Worm (Caenorhabditis elegans) whole organism, L1 larva: ENCODE data around the gene sra-14.

Source experiments
- C04F5.9 ChIP-seq: sonication (generic microtip); optimal IDR thresholded peaks from 2 replicates; lab custom pipeline; 2016; ENCODE audit warnings: missing genetic modification characterization, missing compliant biosample characterization
- C34B4.2 ChIP-seq: sonication (generic microtip); optimal IDR thresholded peaks from 2 replicates; lab custom pipeline; 2017; ENCODE audit warnings: mild to moderate bottlenecking, missing genetic modification characterization, missing compliant biosample characterization
- F16B12.6 ChIP-seq: fragments of 150-350 bp; optimal IDR thresholded peaks from 2 replicates; lab custom pipeline; 2014; ENCODE audit warnings: missing biosample characterization, missing genetic modification characterization
- Y116A8C.19 ChIP-seq: sonication (generic microtip); optimal IDR thresholded peaks from 2 replicates; lab custom pipeline; 2016; ENCODE audit warnings: missing compliant biosample characterization, missing genetic modification characterization, borderline replicate concordance
- aha-1 ChIP-seq: fragments of 150-350 bp; optimal IDR thresholded peaks from 2 replicates; lab custom pipeline; 2014; ENCODE audit warnings: missing biosample characterization, missing genetic modification characterization
- blmp-1 ChIP-seq: fragments of 150-350 bp; optimal IDR thresholded peaks from 2 replicates; lab custom pipeline; 2014; ENCODE audit warnings: missing biosample characterization, missing genetic modification characterization
- ceh-63 ChIP-seq: fragments of 200-800 bp; sonication (Bioruptor generic); optimal IDR thresholded peaks from 2 replicates; lab custom pipeline; 2018; ENCODE audit warnings: mild to moderate bottlenecking, missing genetic modification characterization, missing compliant biosample characterization
- ceh-82 ChIP-seq, 3 experiments: fragments of 150-350 bp in 1 of 3; sonication (generic microtip) in 2 of 3; optimal IDR thresholded peaks; 2 replicates each; lab custom pipeline; 2014 to 2017; ENCODE audit warnings: missing biosample characterization in 3 of 3, missing genetic modification characterization in 3 of 3
- ceh-88 ChIP-seq: fragments of 200-800 bp; sonication (Bioruptor generic); IDR thresholded peaks from 2 replicates; pipeline ENCODE4 v1.3.6; 2022; ENCODE audit warnings: missing genetic modification characterization, missing compliant biosample characterization
- ceh-90 ChIP-seq: sonication (generic microtip); optimal IDR thresholded peaks from 2 replicates; lab custom pipeline; 2016; ENCODE audit warnings: missing genetic modification characterization, missing compliant biosample characterization
- ces-1 ChIP-seq: fragments of 150-350 bp; optimal IDR thresholded peaks from 2 replicates; lab custom pipeline; 2014; ENCODE audit warnings: missing biosample characterization, missing genetic modification reagents, missing genetic modification characterization
- dpl-1 ChIP-seq, 3 experiments: fragments of 150-350 bp in 2 of 3; sonication (generic microtip) in 1 of 3; optimal IDR thresholded peaks; 2 replicates each; lab custom pipeline; 2014 to 2017; ENCODE audit warnings: missing biosample characterization in 3 of 3, missing genetic modification characterization in 3 of 3, missing genetic modification reagents in 3 of 3
- dsc-1 ChIP-seq: sonication (generic microtip); optimal IDR thresholded peaks from 2 replicates; lab custom pipeline; 2016; ENCODE audit warnings: mild to moderate bottlenecking, missing genetic modification characterization, missing compliant biosample characterization
- efl-1 ChIP-seq, 4 experiments: fragments of 150-350 bp; optimal IDR thresholded peaks in 3 of 4; peaks in 1 of 4; 1 replicate in 1 of 4; 2 replicates in 3 of 4; lab custom pipeline; 2014; ENCODE audit warnings: missing biosample characterization in 2 of 4, missing genetic modification characterization in 2 of 4, missing genetic modification reagents in 2 of 4
- efl-3 ChIP-seq: fragments of 200-800 bp; sonication (Bioruptor generic); optimal IDR thresholded peaks from 2 replicates; lab custom pipeline; 2018; ENCODE audit warnings: mild to moderate bottlenecking, missing genetic modification characterization, missing compliant biosample characterization
- egl-27 ChIP-seq, 2 experiments: fragments of 150-350 bp in 1 of 2; sonication (generic microtip); optimal IDR thresholded peaks; 3 replicates each; lab custom pipeline; 2017 to 2018; ENCODE audit warnings: missing biosample characterization in 2 of 2, missing genetic modification characterization in 2 of 2, missing genetic modification reagents in 2 of 2
- elt-2 ChIP-seq: sonication (generic microtip); optimal IDR thresholded peaks from 2 replicates; lab custom pipeline; 2016; ENCODE audit warnings: missing genetic modification characterization, mild to moderate bottlenecking, inconsistent platforms, missing compliant biosample characterization, missing genetic modification reagents
- elt-3 ChIP-seq, 6 experiments: fragments of 150-350 bp in 1 of 6; sonication (generic microtip); optimal IDR thresholded peaks; 2 replicates each; lab custom pipeline; 2017 to 2018; ENCODE audit warnings: missing biosample characterization in 6 of 6, missing genetic modification characterization in 6 of 6, inconsistent platforms in 1 of 6
- ets-5 ChIP-seq: fragments of 200-800 bp; sonication (Bioruptor generic); IDR thresholded peaks from 2 replicates; pipeline ENCODE4 v1.3.6; 2022; ENCODE audit warnings: missing genetic modification characterization, missing compliant biosample characterization
- fkh-4 ChIP-seq: sonication (generic microtip); optimal IDR thresholded peaks from 2 replicates; lab custom pipeline; 2016; ENCODE audit warnings: missing compliant biosample characterization, missing genetic modification characterization, borderline replicate concordance
- fkh-8 ChIP-seq: sonication (generic microtip); optimal IDR thresholded peaks from 2 replicates; lab custom pipeline; 2016; ENCODE audit warnings: mild to moderate bottlenecking, missing genetic modification characterization, missing compliant biosample characterization
- grh-1 ChIP-seq: fragments of 200-800 bp; sonication (Bioruptor generic); IDR thresholded peaks from 2 replicates; pipeline ENCODE4 v1.3.6; 2022; ENCODE audit warnings: missing genetic modification reagents, missing genetic modification characterization, missing compliant biosample characterization
- irx-1 ChIP-seq: sonication (generic microtip); optimal IDR thresholded peaks from 2 replicates; lab custom pipeline; 2016; ENCODE audit warnings: missing genetic modification characterization, missing compliant biosample characterization
- isw-1 ChIP-seq: fragments of 200-800 bp; sonication (Bioruptor generic); IDR thresholded peaks from 2 replicates; pipeline ENCODE4 v1.3.6; 2022; ENCODE audit warnings: missing genetic modification characterization, missing compliant biosample characterization
- jun-1 ChIP-seq: fragments of 150-350 bp; optimal IDR thresholded peaks from 2 replicates; lab custom pipeline; 2014; ENCODE audit warnings: missing biosample characterization, missing genetic modification reagents, missing genetic modification characterization
- lin-14 ChIP-seq: fragments of 200-800 bp; sonication (Bioruptor generic); optimal IDR thresholded peaks from 2 replicates; lab custom pipeline; 2018; ENCODE audit warnings: mild to moderate bottlenecking, missing genetic modification characterization, moderate library complexity, missing compliant biosample characterization
- lin-35 ChIP-seq, 2 experiments: fragments of 150-350 bp; optimal IDR thresholded peaks; 2 replicates each; lab custom pipeline; 2014; ENCODE audit warnings: missing biosample characterization in 2 of 2, missing genetic modification characterization in 2 of 2, missing genetic modification reagents in 2 of 2
- lsy-2 ChIP-seq, 2 experiments: fragments of 150-350 bp; optimal IDR thresholded peaks; 2 replicates each; lab custom pipeline; 2014; ENCODE audit warnings: missing biosample characterization in 2 of 2, missing genetic modification characterization in 2 of 2
- mab-9 ChIP-seq: fragments of 200-800 bp; sonication (Bioruptor generic); IDR thresholded peaks from 2 replicates; pipeline ENCODE4 v1.3.6; 2022; ENCODE audit warnings: missing genetic modification reagents, missing genetic modification characterization, missing compliant biosample characterization
- mdl-1 ChIP-seq, 2 experiments: fragments of 150-350 bp; optimal IDR thresholded peaks; 2 replicates each; lab custom pipeline; 2014 to 2017; ENCODE audit warnings: missing biosample characterization in 2 of 2, missing genetic modification characterization in 2 of 2, inconsistent platforms in 1 of 2
- mef-2 ChIP-seq: fragments of 150-350 bp; optimal IDR thresholded peaks from 2 replicates; lab custom pipeline; 2014; ENCODE audit warnings: missing biosample characterization, missing genetic modification characterization
- nhr-12 ChIP-seq: sonication (generic microtip); optimal IDR thresholded peaks from 2 replicates; lab custom pipeline; 2017; ENCODE audit warnings: missing biosample characterization, missing genetic modification characterization
- nhr-20 ChIP-seq: sonication (generic microtip); optimal IDR thresholded peaks from 2 replicates; lab custom pipeline; 2016; ENCODE audit warnings: mild to moderate bottlenecking, missing genetic modification characterization, missing compliant biosample characterization
- nhr-237 ChIP-seq: fragments of 150-350 bp; optimal IDR thresholded peaks from 2 replicates; lab custom pipeline; 2014; ENCODE audit warnings: missing biosample characterization, missing genetic modification characterization
- nhr-47 ChIP-seq: sonication (generic microtip); optimal IDR thresholded peaks from 2 replicates; lab custom pipeline; 2016; ENCODE audit warnings: mild to moderate bottlenecking, missing genetic modification characterization, moderate library complexity, missing compliant biosample characterization
- nhr-71 ChIP-seq: sonication (generic microtip); optimal IDR thresholded peaks from 2 replicates; lab custom pipeline; 2016; ENCODE audit warnings: mild to moderate bottlenecking, missing genetic modification characterization, moderate library complexity, missing compliant biosample characterization
- nhr-90 ChIP-seq: sonication (generic microtip); optimal IDR thresholded peaks from 2 replicates; lab custom pipeline; 2016; ENCODE audit warnings: mild to moderate bottlenecking, missing genetic modification characterization, missing compliant biosample characterization; ENCODE audit not compliant: poor library complexity
- pag-3 ChIP-seq: sonication (generic microtip); optimal IDR thresholded peaks from 2 replicates; lab custom pipeline; 2017; ENCODE audit warnings: missing genetic modification characterization, mild to moderate bottlenecking, missing compliant biosample characterization, antibody characterized with exemption, borderline replicate concordance; ENCODE audit not compliant: insufficient read depth
- pax-3 ChIP-seq: fragments of 200-800 bp; sonication (Bioruptor generic); optimal IDR thresholded peaks from 2 replicates; lab custom pipeline; 2018; ENCODE audit warnings: mild to moderate bottlenecking, missing genetic modification characterization, moderate library complexity, missing compliant biosample characterization
- rnt-1 ChIP-seq: sonication (generic microtip); optimal IDR thresholded peaks from 2 replicates; lab custom pipeline; 2016; ENCODE audit warnings: mild to moderate bottlenecking, missing genetic modification characterization, moderate library complexity, missing compliant biosample characterization
- skn-1 ChIP-seq: fragments of 150-350 bp; optimal IDR thresholded peaks from 2 replicates; lab custom pipeline; 2014; ENCODE audit warnings: missing biosample characterization, missing genetic modification characterization
- snpc-4 ChIP-seq: fragments of 150-350 bp; optimal IDR thresholded peaks from 2 replicates; lab custom pipeline; 2014; ENCODE audit warnings: missing biosample characterization, missing genetic modification characterization
- sptf-1 ChIP-seq: fragments of 150-350 bp; optimal IDR thresholded peaks from 2 replicates; lab custom pipeline; 2014; ENCODE audit warnings: missing biosample characterization, missing genetic modification characterization
- swsn-7 ChIP-seq: sonication (generic microtip); optimal IDR thresholded peaks from 2 replicates; lab custom pipeline; 2016; ENCODE audit warnings: missing genetic modification characterization, missing compliant biosample characterization
- tlp-1 ChIP-seq: fragments of 150-350 bp; optimal IDR thresholded peaks from 2 replicates; lab custom pipeline; 2014; ENCODE audit warnings: missing biosample characterization, missing genetic modification characterization
- unc-130 ChIP-seq: fragments of 150-350 bp; optimal IDR thresholded peaks from 2 replicates; lab custom pipeline; 2017; ENCODE audit warnings: missing biosample characterization, missing genetic modification characterization, inconsistent platforms
- unc-30 ChIP-seq: sonication (generic microtip); optimal IDR thresholded peaks from 2 replicates; lab custom pipeline; 2017; ENCODE audit warnings: missing biosample characterization, missing genetic modification characterization
- unc-62 ChIP-seq: fragments of 150-350 bp; optimal IDR thresholded peaks from 2 replicates; lab custom pipeline; 2014; ENCODE audit warnings: missing biosample characterization, missing genetic modification reagents, missing genetic modification characterization
- unc-86 ChIP-seq: sonication (generic microtip); optimal IDR thresholded peaks from 2 replicates; lab custom pipeline; 2016; ENCODE audit warnings: missing genetic modification characterization, missing compliant biosample characterization
- vab-15 ChIP-seq: sonication (generic microtip); optimal IDR thresholded peaks from 2 replicates; lab custom pipeline; 2017; ENCODE audit warnings: missing genotype, mild to moderate bottlenecking, missing genetic modification characterization, missing compliant biosample characterization
- zag-1 ChIP-seq: fragments of 150-350 bp; optimal IDR thresholded peaks from 2 replicates; lab custom pipeline; 2014; ENCODE audit warnings: missing biosample characterization, missing genetic modification characterization
- ztf-11 ChIP-seq, 2 experiments: sonication (generic microtip); optimal IDR thresholded peaks; 2 replicates each; lab custom pipeline; 2016 to 2017; ENCODE audit warnings: missing genetic modification characterization in 2 of 2, missing biosample characterization in 1 of 2, missing compliant biosample characterization in 1 of 2

Gene sra-14

ce11 chrII:12878697-12879096, 6.4 kb upstream of the sra-14 start (continued):
- TF ChIP-seq elt-2 (tag; lab: Kevin White, UChicago), result peak; percentile 88
- TF ChIP-seq irx-1 (tag; lab: Kevin White, UChicago), result peak; percentile 14
- no peak for TF ChIP-seq ets-5
- TF ChIP-seq mef-2 (tag; lab: Kevin White, UChicago), result no peak
- no peak for TF ChIP-seq vab-15
- TF ChIP-seq C34B4.2, result no peak
- no peak for TF ChIP-seq unc-130 (tag; lab: Kevin White, UChicago)
- TF ChIP-seq nhr-12 (tag; lab: Kevin White, UChicago), result no peak
- no peak for TF ChIP-seq C04F5.9 (tag; lab: Kevin White, UChicago)
- TF ChIP-seq efl-3, result no peak
- no peak for TF ChIP-seq jun-1 (tag; lab: Kevin White, UChicago)
- TF ChIP-seq unc-62 (GFP tag; lab: Kevin White, UChicago), result no peak
- TF ChIP-seq dsc-1 (tag; lab: Kevin White, UChicago), result no peak
- no peak for TF ChIP-seq unc-30 (tag; lab: Kevin White, UChicago)
- TF ChIP-seq pax-3, result no peak
- no peak for TF ChIP-seq grh-1 (GFP tag; lab: Robert Waterston, UW)
- no peak for TF ChIP-seq ceh-88 (GFP tag; lab: Robert Waterston, UW)
- TF ChIP-seq swsn-7 (tag; lab: Kevin White, UChicago), result peak; percentile 14
- no peak for TF ChIP-seq pag-3 (tag; lab: Kevin White, UChicago)
- no peak for TF ChIP-seq Y116A8C.19 (tag; lab: Kevin White, UChicago)
- peak; percentile 4 to 26 for TF ChIP-seq lsy-2 (tag; optimal IDR thresholded peaks at IDR 0.05; lab: Kevin White, UChicago)
- peak in 1 of 6 experiments; percentile 60 for TF ChIP-seq elt-3 (tag; optimal IDR thresholded peaks at IDR 0.05; lab: Kevin White, UChicago)
- no peak for TF ChIP-seq ceh-90
- TF ChIP-seq skn-1, result no peak
- TF ChIP-seq egl-27 (tag; optimal IDR thresholded peaks at IDR 0.05; lab: Kevin White, UChicago), result no peak
- TF ChIP-seq mab-9 (GFP tag; lab: Robert Waterston, UW), result no peak
- TF ChIP-seq F16B12.6 (tag; lab: Kevin White, UChicago), result peak; percentile 3
- TF ChIP-seq unc-86 (tag; lab: Kevin White, UChicago), result no peak
- TF ChIP-seq rnt-1 (tag; lab: Kevin White, UChicago), result no peak
- TF ChIP-seq sptf-1 (tag; lab: Kevin White, UChicago), result no peak
- TF ChIP-seq lin-35 (GFP tag; optimal IDR thresholded peaks at IDR 0.05; lab: Kevin White, UChicago), result peak in 1 of 2 experiments; percentile 48
- no peak for TF ChIP-seq ces-1 (GFP tag; lab: Kevin White, UChicago)
- no peak for TF ChIP-seq zag-1 (tag; lab: Kevin White, UChicago)
- TF ChIP-seq fkh-8 (tag; lab: Kevin White, UChicago), result no peak
- TF ChIP-seq lin-14 (GFP tag; lab: Kevin White, UChicago), result no peak
- peak in 2 of 3 experiments; percentile 11 to 36 for TF ChIP-seq dpl-1 (GFP tag; optimal IDR thresholded peaks at IDR 0.05; lab: Kevin White, UChicago)
- peak; percentile 39 for TF ChIP-seq nhr-90 (tag; lab: Kevin White, UChicago)
- no peak for TF ChIP-seq tlp-1 (tag; lab: Kevin White, UChicago)
- no peak for TF ChIP-seq isw-1 (GFP tag; lab: Robert Waterston, UW)
- peak in 1 of 2 experiments; percentile 81 for TF ChIP-seq mdl-1 (tag; optimal IDR thresholded peaks at IDR 0.05; lab: Kevin White, UChicago)
- peak in 1 of 3 experiments; percentile 43 for TF ChIP-seq ceh-82 (tag; optimal IDR thresholded peaks at IDR 0.05; lab: Kevin White, UChicago)
- TF ChIP-seq nhr-47 (tag; lab: Kevin White, UChicago), result no peak
- TF ChIP-seq ceh-63, result no peak
- peak; percentile 47 for TF ChIP-seq nhr-20 (tag; lab: Kevin White, UChicago)
- no peak for TF ChIP-seq snpc-4 (tag; lab: Kevin White, UChicago)
- peak; percentile 42 to 47 for TF ChIP-seq efl-1 (optimal IDR thresholded peaks at IDR 0.05; lab: Kevin White, UChicago)
- peak; percentile 23 to 93 for TF ChIP-seq efl-1 (GFP tag; optimal IDR thresholded peaks at IDR 0.05 in 1 of 2; lab: Kevin White, UChicago)
- TF ChIP-seq fkh-4 (tag; lab: Kevin White, UChicago), result no peak
- no peak for TF ChIP-seq ztf-11 (tag; optimal IDR thresholded peaks at IDR 0.05; lab: Kevin White, UChicago)
- no peak for TF ChIP-seq aha-1 (tag; lab: Kevin White, UChicago)
- no peak for TF ChIP-seq nhr-237 (tag; lab: Kevin White, UChicago)
- TF ChIP-seq blmp-1 (tag; lab: Kevin White, UChicago), result peak; percentile 18
- peak; percentile 69 for TF ChIP-seq nhr-71 (tag; lab: Kevin White, UChicago)
